Worm (Caenorhabditis elegans): ENCODE results near the gene cutl-21.

The cutl-21 gene

DNA sequence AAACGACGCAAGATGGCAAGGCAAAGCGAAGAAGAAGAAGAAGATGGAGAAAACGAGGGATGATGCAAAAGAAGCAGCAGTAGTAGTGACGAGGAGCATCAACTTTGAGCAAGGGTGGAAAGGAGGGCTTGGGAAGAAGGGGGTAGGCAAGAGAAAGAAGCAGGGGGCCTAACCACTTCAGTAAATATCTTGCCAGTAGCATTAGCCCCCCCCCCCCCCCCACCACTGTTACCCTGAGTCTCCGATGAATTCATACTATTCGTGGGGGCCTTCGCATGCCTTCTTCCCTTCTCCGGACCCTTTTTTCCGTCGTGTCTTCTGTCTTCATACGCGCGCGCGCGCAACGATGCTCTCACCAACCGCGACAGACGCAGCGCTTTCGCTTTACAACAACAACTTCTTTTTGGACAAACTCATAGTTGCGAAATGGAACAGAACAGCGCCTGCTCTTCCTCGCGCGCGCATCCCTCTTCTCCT is 17.7 kb downstream of the cutl-21 start:
- TF ChIP-seq tbx-2 (tag; optimal IDR thresholded peaks at IDR 0.05) (peak; percentile 27), Y22D7AL.16 (tag; optimal IDR thresholded peaks at IDR 0.05) (peak; percentile 34), pag-3 (tag; optimal IDR thresholded peaks at IDR 0.05; ENCODE audit: borderline replicate concordance) (no peak), ceh-22 (tag; optimal IDR thresholded peaks at IDR 0.05) (no peak), unc-3 (GFP tag; conservative IDR thresholded peaks at IDR 0.05) (no peak), unc-3 (tag; optimal IDR thresholded peaks at IDR 0.05) (no peak), ceh-18 (tag; optimal IDR thresholded peaks at IDR 0.05) (no peak), ceh-48 (tag; optimal IDR thresholded peaks at IDR 0.05) (no peak), che-1 (tag; optimal IDR thresholded peaks at IDR 0.05) (peak; percentile 24), sox-4 (tag; optimal IDR thresholded peaks at IDR 0.05) (peak; percentile 5), ceh-14 (tag; optimal IDR thresholded peaks at IDR 0.05) (peak; percentile 32), ceh-19 (GFP tag; optimal IDR thresholded peaks at IDR 0.05) (peak; percentile 77), sox-2 (GFP tag; IDR thresholded peaks at IDR 0.05) (no peak), pha-4 (tag; optimal IDR thresholded peaks at IDR 0.05) (no peak), ceh-34 (tag; optimal IDR thresholded peaks at IDR 0.05) (peak; percentile 7), ceh-31 (tag; optimal IDR thresholded peaks at IDR 0.05) (peak; percentile 55), pqm-1 (tag; optimal IDR thresholded peaks at IDR 0.05) (no peak), dmd-4 (tag; optimal IDR thresholded peaks at IDR 0.05; ENCODE audit: borderline replicate concordance) (no peak), sdc-2 (tag; optimal IDR thresholded peaks at IDR 0.05) (peak; percentile 43), tbx-7 (tag; optimal IDR thresholded peaks at IDR 0.05) (no peak), unc-42 (tag; optimal IDR thresholded peaks at IDR 0.05) (peak; percentile 54), nfya-1 (tag; optimal IDR thresholded peaks at IDR 0.05) (peak; percentile 1)

DNA sequence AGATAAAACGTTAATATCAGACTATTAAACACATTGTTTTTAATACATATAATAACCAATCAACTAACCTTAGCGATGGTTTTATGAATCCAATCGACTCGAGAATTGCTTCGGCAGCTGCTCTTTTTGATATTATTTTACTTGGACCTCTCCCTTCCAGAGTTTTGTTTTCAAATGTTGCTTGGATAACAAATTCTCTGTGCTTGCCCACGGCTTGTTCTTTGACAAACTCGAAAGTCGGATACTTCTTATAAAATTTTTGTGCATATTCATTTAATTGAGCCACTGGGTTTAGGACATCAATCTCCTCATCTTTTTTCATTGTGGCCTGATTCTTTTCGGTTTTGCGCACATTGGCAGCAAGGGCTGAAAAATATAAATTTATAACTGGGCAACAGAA is 20.9 kb downstream of the cutl-21 start, which contains the start of gene F55A4.3:
Gene F55A4.3 (minus strand): TSS at position 101 of the 400 bp plus-strand sequence.
- TF ChIP-seq nhr-11 (tag; optimal IDR thresholded peaks at IDR 0.05) (no peak), ceh-34 (tag; optimal IDR thresholded peaks at IDR 0.05) (no peak), unc-3 (GFP tag; conservative IDR thresholded peaks at IDR 0.05) (no peak), unc-3 (tag; optimal IDR thresholded peaks at IDR 0.05) (no peak), syd-9 (tag; optimal IDR thresholded peaks at IDR 0.05) (no peak)

DNA sequence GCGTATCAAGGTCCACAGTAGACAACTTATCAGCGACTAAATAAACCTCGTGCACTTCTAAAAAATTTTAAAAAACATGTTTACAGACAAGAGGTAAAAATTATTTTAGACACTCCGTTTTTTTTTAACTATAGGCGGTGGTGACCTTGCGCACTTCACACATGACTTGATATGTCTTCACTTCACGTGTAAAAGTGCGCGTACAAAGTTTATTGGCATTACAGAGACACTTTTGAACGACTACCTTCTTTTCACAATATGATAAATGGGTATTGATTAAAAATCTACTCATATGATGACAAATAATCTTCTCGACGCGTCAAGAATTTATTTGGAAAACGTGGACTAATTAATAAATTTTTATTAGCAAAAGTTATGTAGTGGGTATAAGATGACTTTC is 22.6 kb downstream of the cutl-21 start:
- TF ChIP-seq fkh-10 (GFP tag; optimal IDR thresholded peaks at IDR 0.05) (no peak), ets-4 (tag; optimal IDR thresholded peaks at IDR 0.05) (no peak), fax-1 (tag; optimal IDR thresholded peaks at IDR 0.05) (no peak), tbx-7 (tag; optimal IDR thresholded peaks at IDR 0.05) (no peak), ceh-30 (tag; optimal IDR thresholded peaks at IDR 0.05) (no peak), unc-86 (tag; optimal IDR thresholded peaks at IDR 0.05) (no peak), elt-2 (tag; optimal IDR thresholded peaks at IDR 0.05) (no peak), che-1 (tag; optimal IDR thresholded peaks at IDR 0.05) (no peak), pros-1 (tag; optimal IDR thresholded peaks at IDR 0.05) (no peak), npax-4 (tag; optimal IDR thresholded peaks at IDR 0.05) (no peak), pag-3 (tag; optimal IDR thresholded peaks at IDR 0.05; ENCODE audit: borderline replicate concordance) (no peak), madf-2 (tag; optimal IDR thresholded peaks at IDR 0.05) (no peak), elt-4 (tag; optimal IDR thresholded peaks at IDR 0.05) (no peak), sox-2 (GFP tag; IDR thresholded peaks at IDR 0.05) (no peak), ceh-24 (tag; optimal IDR thresholded peaks at IDR 0.05) (no peak), C38D4.7 (GFP tag; optimal IDR thresholded peaks at IDR 0.05) (no peak), pax-1 (tag; optimal IDR thresholded peaks at IDR 0.05) (no peak), lim-6 (tag; optimal IDR thresholded peaks at IDR 0.05) (no peak), pha-4 (tag; optimal IDR thresholded peaks at IDR 0.05) (no peak), ceh-6 (GFP tag; optimal IDR thresholded peaks at IDR 0.05) (no peak)

DNA sequence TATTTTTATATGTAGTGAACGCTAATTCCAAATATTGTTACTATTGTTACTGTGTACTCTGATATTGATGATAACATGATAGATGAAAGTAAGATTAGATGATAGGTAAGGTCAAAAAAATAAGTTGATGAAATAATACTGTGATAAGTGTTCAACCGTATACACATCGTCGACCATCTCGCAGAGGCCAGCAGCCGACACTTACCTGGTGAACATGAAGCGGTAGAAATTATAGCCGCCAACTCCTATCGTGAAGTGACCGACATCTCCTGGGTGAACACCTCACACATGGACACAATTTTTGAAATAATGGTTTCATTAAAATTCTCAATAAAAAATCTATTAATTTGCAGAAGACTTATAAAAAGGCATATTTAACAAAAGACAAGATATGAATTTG is 23.2 kb downstream of the cutl-21 start:
- TF ChIP-seq hlh-8 (tag; optimal IDR thresholded peaks at IDR 0.05) (no peak), unc-3 (GFP tag; conservative IDR thresholded peaks at IDR 0.05) (no peak), unc-3 (tag; optimal IDR thresholded peaks at IDR 0.05) (no peak), pqm-1 (tag; optimal IDR thresholded peaks at IDR 0.05) (no peak), npax-4 (tag; optimal IDR thresholded peaks at IDR 0.05) (no peak), hlh-15 (tag; optimal IDR thresholded peaks at IDR 0.05) (no peak), dmd-4 (tag; optimal IDR thresholded peaks at IDR 0.05; ENCODE audit: borderline replicate concordance) (no peak), fax-1 (tag; optimal IDR thresholded peaks at IDR 0.05) (no peak)
